Fruit fly (Drosophila melanogaster) whole organism, adult: ENCODE measurements around the gene CG17404.

Source experiments
- CG11617 ChIP-seq: fragments of 200-800 bp; sonication (Bioruptor generic); optimal IDR thresholded peaks from 2 replicates; lab custom pipeline; 2017; ENCODE audit warnings: mild to moderate bottlenecking, missing biosample characterization, missing genetic modification reagents, missing genetic modification characterization
- CG12768 ChIP-seq: fragments of 200-800 bp; sonication (Bioruptor generic); optimal IDR thresholded peaks from 2 replicates; lab custom pipeline; 2017; ENCODE audit warnings: missing biosample characterization, missing genetic modification characterization, mild to moderate bottlenecking, moderate library complexity, missing genetic modification reagents
- CG14711 ChIP-seq: fragments of 200-800 bp; sonication (Bioruptor generic); optimal IDR thresholded peaks from 2 replicates; lab custom pipeline; 2018; ENCODE audit warnings: missing biosample characterization, mild to moderate bottlenecking, missing genetic modification characterization, moderate library complexity
- CG5204 ChIP-seq: fragments of 200-800 bp; sonication (Bioruptor generic); optimal IDR thresholded peaks from 2 replicates; lab custom pipeline; 2016; ENCODE audit warnings: missing biosample characterization, missing genetic modification characterization
- CG7101 ChIP-seq: fragments of 200-800 bp; sonication (Bioruptor generic); optimal IDR thresholded peaks from 2 replicates; lab custom pipeline; 2018; ENCODE audit warnings: missing biosample characterization, mild to moderate bottlenecking, missing genetic modification characterization, moderate library complexity
- Clk ChIP-seq: fragments of 200-800 bp; sonication (Bioruptor generic); optimal IDR thresholded peaks from 2 replicates; lab custom pipeline; 2017; ENCODE audit warnings: missing biosample characterization, missing genetic modification characterization
- Crg-1 ChIP-seq: fragments of 200-800 bp; sonication (Bioruptor generic); optimal IDR thresholded peaks from 2 replicates; lab custom pipeline; 2016; ENCODE audit warnings: missing biosample characterization, missing genetic modification characterization
- Hr96 ChIP-seq: fragments of 200-800 bp; sonication (Bioruptor generic); optimal IDR thresholded peaks from 2 replicates; lab custom pipeline; 2016; ENCODE audit warnings: missing biosample characterization, missing genetic modification characterization
- bab1 ChIP-seq: fragments of 200-800 bp; sonication (Bioruptor generic); optimal IDR thresholded peaks from 3 replicates; lab custom pipeline; 2019; ENCODE audit warnings: missing biosample characterization, mild to moderate bottlenecking, missing genetic modification characterization, moderate library complexity
- cnc ChIP-seq, 2 experiments: fragments of >200 bp; optimal IDR thresholded peaks; 2 replicates each; lab custom pipeline; 2017
- kay ChIP-seq: fragments of 200-800 bp; sonication (Bioruptor generic); peaks from one replicate; lab custom pipeline; 2016; ENCODE audit warnings: missing biosample characterization, missing genetic modification characterization, borderline replicate concordance
- ovo ChIP-seq: fragments of 200-800 bp; sonication (Bioruptor generic); optimal IDR thresholded peaks from 2 replicates; lab custom pipeline; 2016; ENCODE audit warnings: missing biosample characterization, missing genetic modification characterization
- pad ChIP-seq: fragments of 200-800 bp; sonication (Bioruptor generic); optimal IDR thresholded peaks from 3 replicates; lab custom pipeline; 2017; ENCODE audit warnings: missing biosample characterization, missing genetic modification characterization, mild to moderate bottlenecking, moderate library complexity, missing genetic modification reagents
- toe ChIP-seq: fragments of 200-800 bp; sonication (Bioruptor generic); optimal IDR thresholded peaks from 2 replicates; lab custom pipeline; 2016; ENCODE audit warnings: missing biosample characterization, missing genetic modification characterization

dm6 chr3R:12260669-12261068 lies 35.9 kb upstream of the CG17404 start, which contains the start of gene CG44038:
- TF ChIP-seq pad (GFP tag; lab: Kevin White, UChicago) (no peak), toe (GFP tag; lab: Kevin White, UChicago) (no peak), ovo (GFP tag; lab: Kevin White, UChicago) (no peak), CG5204 (no peak), CG11617 (GFP tag; lab: Kevin White, UChicago) (no peak), bab1 (GFP tag; lab: Kevin White, UChicago) (no peak), Hr96 (GFP tag; lab: Kevin White, UChicago) (no peak), CG12768 (GFP tag; lab: Kevin White, UChicago) (no peak), CG7101 (tag; lab: Kevin White, UChicago) (no peak), Clk (GFP tag; lab: Kevin White, UChicago) (no peak), cnc (optimal IDR thresholded peaks at IDR 0.05; lab: Kevin White, UChicago) (no peak), Crg-1 (no peak), kay (GFP tag; lab: Kevin White, UChicago) (no peak), CG14711 (tag; lab: Kevin White, UChicago) (no peak)
